Fruit fly (Drosophila melanogaster) whole organism, prepupa: ENCODE measurements around the gene CG5039.
A peak's percentile ranks its signal among the peaks of the same experiment; 100 is the strongest.

Experiments used
- Blimp-1 ChIP-seq: fragments of 200-800 bp; sonication (Bioruptor generic); optimal IDR thresholded peaks from 3 replicates; lab custom pipeline; 2017; ENCODE audit warnings: missing biosample characterization, missing genetic modification characterization, mild to moderate bottlenecking, moderate library complexity, missing genetic modification reagents
- CG10631 ChIP-seq: fragments of 200-800 bp; sonication (Bioruptor generic); optimal IDR thresholded peaks from 2 replicates; lab custom pipeline; 2016; ENCODE audit warnings: missing biosample characterization, missing genetic modification characterization
- CG10669 ChIP-seq: fragments of 200-800 bp; sonication (Bioruptor generic); optimal IDR thresholded peaks from 3 replicates; lab custom pipeline; 2018; ENCODE audit warnings: missing biosample characterization, mild to moderate bottlenecking, missing genetic modification characterization, moderate library complexity
- CG11902 ChIP-seq: fragments of 200-800 bp; sonication (Bioruptor generic); optimal IDR thresholded peaks from 3 replicates; lab custom pipeline; 2016; ENCODE audit warnings: missing biosample characterization, missing genetic modification characterization
- CG15336 ChIP-seq: fragments of 200-800 bp; sonication (Bioruptor generic); IDR thresholded peaks from 2 replicates; pipeline ENCODE4 v1.3.6; 2022; ENCODE audit warnings: missing biosample characterization, missing genetic modification characterization
- CG1621 ChIP-seq: fragments of 200-800 bp; sonication (Bioruptor generic); optimal IDR thresholded peaks from 3 replicates; lab custom pipeline; 2018; ENCODE audit warnings: missing biosample characterization, mild to moderate bottlenecking, missing genetic modification characterization
- CG16779 ChIP-seq: fragments of 200-800 bp; sonication (Bioruptor generic); optimal IDR thresholded peaks from 3 replicates; lab custom pipeline; 2017; ENCODE audit warnings: missing biosample characterization, mild to moderate bottlenecking, missing genetic modification characterization
- CG3032 ChIP-seq: fragments of 200-800 bp; optimal IDR thresholded peaks from 2 replicates; lab custom pipeline; 2019; ENCODE audit warnings: missing biosample characterization, mild to moderate bottlenecking, missing genetic modification characterization, moderate library complexity
- CG32006 ChIP-seq: fragments of 200-800 bp; sonication (Bioruptor generic); optimal IDR thresholded peaks from 3 replicates; lab custom pipeline; 2017; ENCODE audit warnings: missing biosample characterization, mild to moderate bottlenecking, missing genetic modification characterization
- CG34406 ChIP-seq: fragments of 200-800 bp; sonication (Bioruptor generic); optimal IDR thresholded peaks from 3 replicates; lab custom pipeline; 2016; ENCODE audit warnings: missing biosample characterization, missing genetic modification characterization
- CG3919 ChIP-seq: fragments of 200-800 bp; sonication (Bioruptor generic); optimal IDR thresholded peaks from 3 replicates; lab custom pipeline; 2016; ENCODE audit warnings: missing biosample characterization, missing genetic modification characterization
- CG4318 ChIP-seq: fragments of 200-800 bp; sonication (Bioruptor generic); optimal IDR thresholded peaks from 3 replicates; lab custom pipeline; 2017; ENCODE audit warnings: missing biosample characterization, mild to moderate bottlenecking, missing genetic modification characterization
- CG6163 ChIP-seq: fragments of 200-800 bp; sonication (Bioruptor generic); IDR thresholded peaks from 3 replicates; pipeline ENCODE4 v1.3.6; 2022; ENCODE audit warnings: missing biosample characterization, missing genetic modification characterization
- CG6276 ChIP-seq: fragments of 200-800 bp; sonication (Bioruptor generic); optimal IDR thresholded peaks from 2 replicates; lab custom pipeline; 2017; ENCODE audit warnings: missing biosample characterization, mild to moderate bottlenecking, missing genetic modification characterization
- CG6792 ChIP-seq: fragments of 200-800 bp; sonication (Bioruptor generic); optimal IDR thresholded peaks from 3 replicates; lab custom pipeline; 2016; ENCODE audit warnings: missing biosample characterization, missing genetic modification characterization
- CG6854 ChIP-seq: fragments of 200-800 bp; sonication (Bioruptor generic); optimal IDR thresholded peaks from 2 replicates; lab custom pipeline; 2017; ENCODE audit warnings: missing biosample characterization, mild to moderate bottlenecking, missing genetic modification characterization
- CG7368 ChIP-seq: fragments of 200-800 bp; sonication (Bioruptor generic); optimal IDR thresholded peaks from 3 replicates; lab custom pipeline; 2016; ENCODE audit warnings: missing biosample characterization, missing genetic modification characterization
- CG8119 ChIP-seq: fragments of 200-800 bp; sonication (Bioruptor generic); IDR thresholded peaks from 3 replicates; pipeline ENCODE4 v1.3.6; 2022; ENCODE audit warnings: missing biosample characterization, missing genetic modification characterization
- CG8319 ChIP-seq: fragments of 200-800 bp; sonication (Bioruptor generic); optimal IDR thresholded peaks from 3 replicates; lab custom pipeline; 2016; ENCODE audit warnings: missing biosample characterization, missing genetic modification characterization
- CG8632 ChIP-seq: fragments of 200-800 bp; sonication (Bioruptor generic); optimal IDR thresholded peaks from 3 replicates; lab custom pipeline; 2016; ENCODE audit warnings: missing biosample characterization, missing genetic modification characterization
- Eip75B ChIP-seq: fragments of 200-800 bp; sonication (Bioruptor generic); optimal IDR thresholded peaks from 3 replicates; lab custom pipeline; 2016; ENCODE audit warnings: missing biosample characterization, missing genetic modification characterization
- Eip78C ChIP-seq: fragments of 200-800 bp; sonication (Bioruptor generic); peaks from one replicate; lab custom pipeline; 2016; ENCODE audit warnings: missing biosample characterization, missing genetic modification characterization
- Eip93F ChIP-seq: fragments of 200-800 bp; sonication (Bioruptor generic); optimal IDR thresholded peaks from 2 replicates; lab custom pipeline; 2016; ENCODE audit warnings: missing biosample characterization, mild to moderate bottlenecking, missing genetic modification characterization
- Ets96B ChIP-seq: fragments of 200-800 bp; optimal IDR thresholded peaks from 2 replicates; lab custom pipeline; 2019; ENCODE audit warnings: missing biosample characterization, mild to moderate bottlenecking, missing genetic modification characterization, moderate library complexity
- Gug ChIP-seq: fragments of 200-800 bp; sonication (Bioruptor generic); IDR thresholded peaks from 2 replicates; pipeline ENCODE4 v1.3.6; 2022; ENCODE audit warnings: missing biosample characterization, missing genetic modification characterization
- Hr38 ChIP-seq: sonication (Bioruptor generic); optimal IDR thresholded peaks from 2 replicates; lab custom pipeline; 2016; ENCODE audit warnings: missing biosample characterization, missing genetic modification characterization
- Hr39 ChIP-seq: fragments of 200-800 bp; sonication (Bioruptor generic); optimal IDR thresholded peaks from 2 replicates; lab custom pipeline; 2016; ENCODE audit warnings: missing biosample characterization, missing genetic modification characterization
- Hr4 ChIP-seq: fragments of 200-800 bp; sonication (Bioruptor generic); optimal IDR thresholded peaks from 3 replicates; lab custom pipeline; 2016; ENCODE audit warnings: missing biosample characterization, missing genetic modification characterization
- Lpt ChIP-seq: fragments of 200-800 bp; sonication (Bioruptor generic); optimal IDR thresholded peaks from 3 replicates; lab custom pipeline; 2016; ENCODE audit warnings: missing biosample characterization, missing genetic modification characterization
- Met ChIP-seq: fragments of 200-800 bp; sonication (Bioruptor generic); optimal IDR thresholded peaks from 3 replicates; lab custom pipeline; 2016; ENCODE audit warnings: missing biosample characterization, missing genetic modification characterization
- Smox ChIP-seq: fragments of 200-800 bp; sonication (Bioruptor generic); optimal IDR thresholded peaks from 3 replicates; lab custom pipeline; 2016; ENCODE audit warnings: missing biosample characterization, missing genetic modification characterization
- Sox102F ChIP-seq: fragments of 200-800 bp; sonication (Bioruptor generic); optimal IDR thresholded peaks from 2 replicates; lab custom pipeline; 2016; ENCODE audit warnings: missing biosample characterization, mild to moderate bottlenecking, missing genetic modification characterization
- Sox14 ChIP-seq: fragments of 200-800 bp; sonication (Bioruptor generic); optimal IDR thresholded peaks from 3 replicates; lab custom pipeline; 2016; ENCODE audit warnings: missing biosample characterization, missing genetic modification characterization
- acj6 ChIP-seq: fragments of 200-800 bp; sonication (Bioruptor generic); optimal IDR thresholded peaks from 3 replicates; lab custom pipeline; 2016; ENCODE audit warnings: missing biosample characterization, missing genetic modification characterization
- cyc ChIP-seq: fragments of 200-800 bp; sonication (Bioruptor generic); optimal IDR thresholded peaks from 3 replicates; lab custom pipeline; 2016; ENCODE audit warnings: missing biosample characterization, missing genetic modification characterization
- dac ChIP-seq: fragments of 200-800 bp; sonication (Bioruptor generic); optimal IDR thresholded peaks from 2 replicates; lab custom pipeline; 2017; ENCODE audit warnings: missing biosample characterization, mild to moderate bottlenecking, missing genetic modification characterization
- eg ChIP-seq: fragments of 200-800 bp; sonication (Bioruptor generic); IDR thresholded peaks from 3 replicates; pipeline ENCODE4 v1.3.6; 2022; ENCODE audit warnings: missing biosample characterization, missing genetic modification characterization
- esn ChIP-seq: fragments of 200-800 bp; sonication (Bioruptor generic); optimal IDR thresholded peaks from 2 replicates; lab custom pipeline; 2016; ENCODE audit warnings: missing biosample characterization, mild to moderate bottlenecking, missing genetic modification characterization, moderate library complexity
- fd59A ChIP-seq: fragments of 200-800 bp; sonication (Bioruptor generic); optimal IDR thresholded peaks from 2 replicates; lab custom pipeline; 2017; ENCODE audit warnings: missing biosample characterization, mild to moderate bottlenecking, missing genetic modification characterization, missing genetic modification reagents
- fd85E ChIP-seq: fragments of 200-800 bp; sonication (Bioruptor generic); optimal IDR thresholded peaks from 3 replicates; lab custom pipeline; 2016; ENCODE audit warnings: missing biosample characterization, missing genetic modification characterization
- fkh ChIP-seq: fragments of 200-800 bp; sonication (Bioruptor generic); optimal IDR thresholded peaks from 3 replicates; lab custom pipeline; 2017; ENCODE audit warnings: missing biosample characterization, mild to moderate bottlenecking, missing genetic modification characterization, moderate library complexity
- lz ChIP-seq: fragments of 200-800 bp; sonication (Bioruptor generic); optimal IDR thresholded peaks from 3 replicates; lab custom pipeline; 2016; ENCODE audit warnings: missing biosample characterization, missing genetic modification characterization
- pdm3 ChIP-seq: fragments of 200-800 bp; sonication (Bioruptor generic); optimal IDR thresholded peaks from 3 replicates; lab custom pipeline; 2016; ENCODE audit warnings: missing biosample characterization, missing genetic modification characterization
- salr ChIP-seq, 2 experiments: fragments of 200-800 bp; sonication (Bioruptor generic); optimal IDR thresholded peaks; 3 replicates each; lab custom pipeline; 2016 to 2018; ENCODE audit warnings: missing biosample characterization in 2 of 2, missing genetic modification characterization in 2 of 2, mild to moderate bottlenecking in 1 of 2
- ss ChIP-seq, 2 experiments: fragments of 200-800 bp; sonication (Bioruptor generic); optimal IDR thresholded peaks; 2 replicates in 1 of 2; 3 replicates in 1 of 2; lab custom pipeline; 2017 to 2018; ENCODE audit warnings: mild to moderate bottlenecking in 2 of 2, missing biosample characterization in 2 of 2, missing genetic modification characterization in 2 of 2, moderate library complexity in 1 of 2
- svp ChIP-seq: fragments of 200-800 bp; sonication (Bioruptor generic); peaks from one replicate; lab custom pipeline; 2016; ENCODE audit warnings: missing biosample characterization, missing genetic modification characterization
- topi ChIP-seq: fragments of 200-800 bp; sonication (Bioruptor generic); optimal IDR thresholded peaks from 3 replicates; lab custom pipeline; 2016; ENCODE audit warnings: missing biosample characterization, missing genetic modification characterization
- vri ChIP-seq: fragments of 200-800 bp; sonication (Bioruptor generic); optimal IDR thresholded peaks from 3 replicates; lab custom pipeline; 2016; ENCODE audit warnings: missing biosample characterization, mild to moderate bottlenecking, missing genetic modification characterization

The CG5039 gene

dm6 chr3R:25638961-25639360, 39.5 kb upstream of the CG5039 start (continued):
- TF ChIP-seq Smox (GFP tag; lab: Kevin White, UChicago) (peak; percentile 78), CG6792 (GFP tag; lab: Kevin White, UChicago) (peak; percentile 61), CG8319 (GFP tag; lab: Kevin White, UChicago) (peak; percentile 13), Sox102F (peak; percentile 81), fkh (GFP tag; lab: Kevin White, UChicago) (no peak), eg (no peak), CG3919 (GFP tag; lab: Kevin White, UChicago) (peak; percentile 72), esn (GFP tag; lab: Kevin White, UChicago) (peak; percentile 86), Met (GFP tag; lab: Kevin White, UChicago) (peak; percentile 85), Eip75B (GFP tag; lab: Kevin White, UChicago) (peak; percentile 75), pdm3 (GFP tag; lab: Kevin White, UChicago) (peak; percentile 66), CG3032 (peak; percentile 65), salr (GFP tag; optimal IDR thresholded peaks at IDR 0.05; lab: Kevin White, UChicago) (peak; percentile 16 to 17), svp (GFP tag; lab: Kevin White, UChicago) (peak; percentile 92), CG11902 (peak; percentile 8), fd59A (peak; percentile 17), CG32006 (GFP tag; lab: Kevin White, UChicago) (peak; percentile 35), topi (GFP tag; lab: Kevin White, UChicago) (peak; percentile 86), Ets96B (tag; lab: Kevin White, UChicago) (peak; percentile 70), Lpt (GFP tag; lab: Kevin White, UChicago) (no peak), CG6163 (GFP tag; lab: Robert Waterston, UW) (peak; percentile 45; the same call in 1 of the 3 replicates), CG6276 (GFP tag; lab: Kevin White, UChicago) (no peak), Eip93F (GFP tag; lab: Kevin White, UChicago) (peak; percentile 66), Hr38 (GFP tag; lab: Kevin White, UChicago) (no peak), acj6 (GFP tag; lab: Kevin White, UChicago) (peak; percentile 62), CG6854 (peak; percentile 36), CG10631 (peak; percentile 62)

- TF ChIP-seq Hr4 (peak; percentile 48), Smox (GFP tag; lab: Kevin White, UChicago) (peak; percentile 91), Eip75B (GFP tag; lab: Kevin White, UChicago) (peak; percentile 92), CG11902 (peak; percentile 84), Blimp-1 (GFP tag; lab: Kevin White, UChicago) (peak; percentile 81), CG4318 (no peak), Eip78C (peak; percentile 98), CG15336 (peak; percentile 31; the same call in 1 of the 2 replicates), fd85E (peak; percentile 42), acj6 (GFP tag; lab: Kevin White, UChicago) (peak; percentile 86), topi (GFP tag; lab: Kevin White, UChicago) (peak; percentile 93), CG16779 (tag; lab: Kevin White, UChicago) (peak; percentile 43), CG8632 (GFP tag; lab: Kevin White, UChicago) (peak; percentile 87), Sox102F (peak; percentile 92), CG34406 (GFP tag; lab: Kevin White, UChicago) (peak; percentile 85), dac (GFP tag; lab: Kevin White, UChicago) (no peak), CG6276 (GFP tag; lab: Kevin White, UChicago) (no peak), CG7368 (peak; percentile 86), lz (GFP tag; lab: Kevin White, UChicago) (peak; percentile 92), Met (GFP tag; lab: Kevin White, UChicago) (peak; percentile 94), CG3919 (GFP tag; lab: Kevin White, UChicago) (peak; percentile 90), Sox14 (peak; percentile 83), CG8119 (GFP tag; lab: Robert Waterston, UW) (peak; percentile 47; the same call in 1 of the 3 replicates), esn (GFP tag; lab: Kevin White, UChicago) (peak; percentile 96), CG1621 (tag; lab: Kevin White, UChicago) (peak; percentile 78), cyc (GFP tag; lab: Kevin White, UChicago) (peak; percentile 92), pdm3 (GFP tag; lab: Kevin White, UChicago) (peak; percentile 85), ss (GFP tag; optimal IDR thresholded peaks at IDR 0.05; lab: Kevin White, UChicago) (peak; percentile 86 to 90), fd59A (peak; percentile 70), salr (GFP tag; optimal IDR thresholded peaks at IDR 0.05; lab: Kevin White, UChicago) (peak; percentile 13 to 49), vri (peak; percentile 91), CG6792 (GFP tag; lab: Kevin White, UChicago) (peak; percentile 92), Hr39 (GFP tag; lab: Kevin White, UChicago) (peak; percentile 86), Gug (peak; percentile 33; the same call in 1 of the 2 replicates), CG10669 (GFP tag; lab: Kevin White, UChicago) (peak; percentile 83), fkh (GFP tag; lab: Kevin White, UChicago) (peak; percentile 21)
Observed at dm6 chr3R:25640463-25640862, 38.0 kb upstream of the CG5039 start.
